Fruit fly (Drosophila melanogaster) whole organism, adult: ENCODE results near the gene CG4572.
A peak's percentile ranks its signal among the peaks of the same experiment; 100 is the strongest.

Source experiments
- CG11617 ChIP-seq: fragments of 200-800 bp; sonication (Bioruptor generic); optimal IDR thresholded peaks from 2 replicates; lab custom pipeline; 2017; ENCODE audit warnings: mild to moderate bottlenecking, missing biosample characterization, missing genetic modification reagents, missing genetic modification characterization
- CG12768 ChIP-seq: fragments of 200-800 bp; sonication (Bioruptor generic); optimal IDR thresholded peaks from 2 replicates; lab custom pipeline; 2017; ENCODE audit warnings: missing biosample characterization, missing genetic modification characterization, mild to moderate bottlenecking, moderate library complexity, missing genetic modification reagents
- CG14711 ChIP-seq: fragments of 200-800 bp; sonication (Bioruptor generic); optimal IDR thresholded peaks from 2 replicates; lab custom pipeline; 2018; ENCODE audit warnings: missing biosample characterization, mild to moderate bottlenecking, missing genetic modification characterization, moderate library complexity
- CG1620 ChIP-seq: fragments of 200-800 bp; sonication (Bioruptor generic); optimal IDR thresholded peaks from 2 replicates; lab custom pipeline; 2016; ENCODE audit warnings: missing biosample characterization, missing genetic modification characterization
- CG33017 ChIP-seq: fragments of 200-800 bp; sonication (Bioruptor generic); optimal IDR thresholded peaks from 2 replicates; lab custom pipeline; 2018; ENCODE audit warnings: missing biosample characterization, mild to moderate bottlenecking, missing genetic modification characterization, moderate library complexity
- CG5204 ChIP-seq: fragments of 200-800 bp; sonication (Bioruptor generic); optimal IDR thresholded peaks from 2 replicates; lab custom pipeline; 2016; ENCODE audit warnings: missing biosample characterization, missing genetic modification characterization
- CG7045 ChIP-seq: fragments of 200-800 bp; sonication (Bioruptor generic); optimal IDR thresholded peaks from 2 replicates; lab custom pipeline; 2017; ENCODE audit warnings: missing biosample characterization, mild to moderate bottlenecking, missing genetic modification characterization
- CG7101 ChIP-seq: fragments of 200-800 bp; sonication (Bioruptor generic); optimal IDR thresholded peaks from 2 replicates; lab custom pipeline; 2018; ENCODE audit warnings: missing biosample characterization, mild to moderate bottlenecking, missing genetic modification characterization, moderate library complexity
- Clk ChIP-seq: fragments of 200-800 bp; sonication (Bioruptor generic); optimal IDR thresholded peaks from 2 replicates; lab custom pipeline; 2017; ENCODE audit warnings: missing biosample characterization, missing genetic modification characterization
- Crg-1 ChIP-seq: fragments of 200-800 bp; sonication (Bioruptor generic); optimal IDR thresholded peaks from 2 replicates; lab custom pipeline; 2016; ENCODE audit warnings: missing biosample characterization, missing genetic modification characterization
- Hr96 ChIP-seq: fragments of 200-800 bp; sonication (Bioruptor generic); optimal IDR thresholded peaks from 2 replicates; lab custom pipeline; 2016; ENCODE audit warnings: missing biosample characterization, missing genetic modification characterization
- Mnt ChIP-seq: fragments of 200-800 bp; sonication (Bioruptor generic); optimal IDR thresholded peaks from 2 replicates; lab custom pipeline; 2016; ENCODE audit warnings: missing biosample characterization, mild to moderate bottlenecking, missing genetic modification characterization
- bab1 ChIP-seq: fragments of 200-800 bp; sonication (Bioruptor generic); optimal IDR thresholded peaks from 3 replicates; lab custom pipeline; 2019; ENCODE audit warnings: missing biosample characterization, mild to moderate bottlenecking, missing genetic modification characterization, moderate library complexity
- cic ChIP-seq: fragments of 200-800 bp; sonication (Bioruptor generic); optimal IDR thresholded peaks from 2 replicates; lab custom pipeline; 2017; ENCODE audit warnings: missing biosample characterization, mild to moderate bottlenecking, missing genetic modification characterization, moderate library complexity
- cnc ChIP-seq, 2 experiments: fragments of >200 bp; optimal IDR thresholded peaks; 2 replicates each; lab custom pipeline; 2017
- kay ChIP-seq: fragments of 200-800 bp; sonication (Bioruptor generic); peaks from one replicate; lab custom pipeline; 2016; ENCODE audit warnings: missing biosample characterization, missing genetic modification characterization, borderline replicate concordance
- ovo ChIP-seq: fragments of 200-800 bp; sonication (Bioruptor generic); optimal IDR thresholded peaks from 2 replicates; lab custom pipeline; 2016; ENCODE audit warnings: missing biosample characterization, missing genetic modification characterization
- pad ChIP-seq: fragments of 200-800 bp; sonication (Bioruptor generic); optimal IDR thresholded peaks from 3 replicates; lab custom pipeline; 2017; ENCODE audit warnings: missing biosample characterization, missing genetic modification characterization, mild to moderate bottlenecking, moderate library complexity, missing genetic modification reagents
- tj ChIP-seq: fragments of 200-800 bp; sonication (Bioruptor generic); optimal IDR thresholded peaks from 3 replicates; lab custom pipeline; 2017; ENCODE audit warnings: missing biosample characterization, mild to moderate bottlenecking, missing genetic modification characterization, moderate library complexity
- toe ChIP-seq: fragments of 200-800 bp; sonication (Bioruptor generic); optimal IDR thresholded peaks from 2 replicates; lab custom pipeline; 2016; ENCODE audit warnings: missing biosample characterization, missing genetic modification characterization

The CG4572 gene

dm6 chr3R:19838925-19839601, 25.1 kb downstream of the CG4572 start:
- no peak for TF ChIP-seq CG33017
- TF ChIP-seq Crg-1 (GFP tag; lab: Kevin White, UChicago), result no peak
- TF ChIP-seq kay (GFP tag; lab: Kevin White, UChicago), result no peak
- TF ChIP-seq Clk, result no peak
- TF ChIP-seq CG1620, result no peak
- no peak for TF ChIP-seq tj (GFP tag; lab: Kevin White, UChicago)
- TF ChIP-seq CG11617 (GFP tag; lab: Kevin White, UChicago), result no peak
- TF ChIP-seq CG7045 (GFP tag; lab: Kevin White, UChicago), result no peak
- no peak for TF ChIP-seq cic
- TF ChIP-seq toe (GFP tag; lab: Kevin White, UChicago), result no peak
- no peak for TF ChIP-seq CG7101 (tag; lab: Kevin White, UChicago)

DNA sequence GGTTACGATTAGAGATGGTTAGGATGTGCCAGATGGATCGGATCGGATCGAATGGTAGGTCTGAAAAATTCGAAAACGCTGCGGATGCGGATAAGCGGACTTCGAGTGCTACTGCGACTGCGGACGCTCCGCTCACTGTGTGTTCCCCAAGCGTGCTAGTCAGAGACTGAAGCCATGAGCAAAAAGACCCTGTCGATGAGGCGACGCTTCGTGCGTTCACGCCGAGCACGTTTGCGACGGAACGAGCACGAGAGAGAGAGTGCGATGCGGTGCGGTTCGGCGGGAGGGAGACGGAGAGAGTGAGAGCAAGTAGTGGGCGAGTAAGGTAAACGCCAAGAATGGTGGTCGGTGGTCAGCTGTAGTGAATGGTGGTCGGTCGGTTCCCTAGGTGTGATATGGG, 27.5 kb downstream of the CG4572 start, which contains the start of gene bnl:
Gene bnl, minus strand, starts transcription at position 131 of the 400 bp plus-strand sequence.
- TF ChIP-seq Clk (no peak), Mnt (GFP tag; lab: Kevin White, UChicago) (peak; percentile 62), CG12768 (GFP tag; lab: Kevin White, UChicago) (peak; percentile 36), CG11617 (GFP tag; lab: Kevin White, UChicago) (no peak), cic (peak; percentile 32), CG5204 (no peak), tj (GFP tag; lab: Kevin White, UChicago) (peak; percentile 31), bab1 (GFP tag; lab: Kevin White, UChicago) (peak; percentile 54), CG33017 (peak; percentile 29), CG1620 (no peak), cnc (optimal IDR thresholded peaks at IDR 0.05; lab: Kevin White, UChicago) (no peak), pad (GFP tag; lab: Kevin White, UChicago) (peak; percentile 6), CG7101 (tag; lab: Kevin White, UChicago) (peak; percentile 16)

- TF ChIP-seq CG12768 (GFP tag; lab: Kevin White, UChicago) (no peak), CG7045 (GFP tag; lab: Kevin White, UChicago) (no peak), CG1620 (no peak), CG5204 (no peak), cnc (optimal IDR thresholded peaks at IDR 0.05; lab: Kevin White, UChicago) (no peak), bab1 (GFP tag; lab: Kevin White, UChicago) (no peak), ovo (no peak), CG11617 (GFP tag; lab: Kevin White, UChicago) (no peak), Mnt (GFP tag; lab: Kevin White, UChicago) (no peak), CG33017 (no peak), kay (GFP tag; lab: Kevin White, UChicago) (no peak), Crg-1 (GFP tag; lab: Kevin White, UChicago) (no peak), tj (GFP tag; lab: Kevin White, UChicago) (no peak), CG14711 (tag; lab: Kevin White, UChicago) (no peak), pad (GFP tag; lab: Kevin White, UChicago) (no peak), Clk (no peak)
Observed at dm6 chr3R:19834982-19835381, 29.2 kb downstream of the CG4572 start.

DNA sequence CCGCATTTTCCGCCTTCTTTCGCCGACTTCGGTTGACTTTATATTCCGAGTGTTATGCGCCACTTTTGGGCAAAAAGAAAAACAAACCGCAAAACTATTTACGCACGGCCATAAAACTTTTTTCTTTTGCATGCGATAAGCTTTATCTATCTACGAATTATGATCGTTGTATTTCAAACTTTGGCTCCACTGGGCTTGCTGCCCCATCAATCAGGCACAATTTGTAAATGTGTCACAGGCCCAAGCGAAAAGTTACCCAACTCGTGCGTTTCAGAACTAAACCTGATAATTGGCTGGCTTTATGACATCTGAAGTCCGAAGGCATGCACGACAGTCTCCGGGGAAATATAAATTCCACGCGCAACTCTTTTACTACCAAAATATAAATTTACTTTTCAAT, 30.2 kb downstream of the CG4572 start:
- TF ChIP-seq tj (GFP tag; lab: Kevin White, UChicago), result no peak
- no peak for TF ChIP-seq CG12768 (GFP tag; lab: Kevin White, UChicago)
- TF ChIP-seq Mnt (GFP tag; lab: Kevin White, UChicago), result no peak
- TF ChIP-seq CG7045 (GFP tag; lab: Kevin White, UChicago), result no peak
- TF ChIP-seq ovo, result no peak
- TF ChIP-seq pad (GFP tag; lab: Kevin White, UChicago), result no peak
- no peak for TF ChIP-seq CG7101 (tag; lab: Kevin White, UChicago)
- no peak for TF ChIP-seq kay (GFP tag; lab: Kevin White, UChicago)
- TF ChIP-seq CG33017, result no peak
- TF ChIP-seq Crg-1 (GFP tag; lab: Kevin White, UChicago), result no peak

DNA sequence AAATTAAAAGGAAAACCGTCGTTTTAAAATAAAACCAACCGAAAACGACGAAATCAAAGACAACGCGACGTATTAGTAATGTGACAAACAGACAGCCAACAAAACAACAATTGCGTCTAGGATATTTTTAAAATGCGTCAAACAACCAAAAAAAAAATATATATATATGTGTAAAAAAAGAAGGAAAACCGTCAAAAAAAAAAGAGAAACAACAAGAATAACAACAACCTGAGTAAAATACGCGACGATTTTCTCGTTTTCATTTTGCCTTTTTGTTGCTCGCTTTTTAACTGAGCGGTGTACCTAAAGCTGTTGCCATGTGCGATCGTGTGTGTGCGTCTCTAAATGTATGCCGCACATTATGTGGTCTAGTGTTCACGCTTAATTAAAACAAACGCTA, 30.6 kb downstream of the CG4572 start:
- no peak for TF ChIP-seq Mnt (GFP tag; lab: Kevin White, UChicago)
- peak; percentile 11 for TF ChIP-seq kay (GFP tag; lab: Kevin White, UChicago)

DNA sequence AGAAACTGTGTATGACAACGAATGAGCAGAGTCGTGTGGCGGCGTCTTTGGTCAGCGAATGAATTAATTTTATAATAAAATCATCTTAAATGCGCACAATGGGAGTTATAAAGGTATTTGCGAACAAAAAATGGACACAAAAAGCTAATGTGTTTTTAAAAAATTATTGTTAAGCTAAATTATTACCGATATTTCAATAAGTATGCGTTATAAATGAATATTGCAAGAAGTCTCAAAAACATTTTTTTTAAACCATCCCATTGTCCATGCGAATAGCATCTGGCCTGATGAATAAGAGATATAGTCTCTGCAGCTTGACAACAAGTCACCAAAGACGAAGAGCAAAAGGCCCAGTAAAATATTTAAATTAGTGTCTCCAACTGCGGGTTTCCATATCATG, 33.2 kb downstream of the CG4572 start:
- TF ChIP-seq Hr96, result no peak

DNA sequence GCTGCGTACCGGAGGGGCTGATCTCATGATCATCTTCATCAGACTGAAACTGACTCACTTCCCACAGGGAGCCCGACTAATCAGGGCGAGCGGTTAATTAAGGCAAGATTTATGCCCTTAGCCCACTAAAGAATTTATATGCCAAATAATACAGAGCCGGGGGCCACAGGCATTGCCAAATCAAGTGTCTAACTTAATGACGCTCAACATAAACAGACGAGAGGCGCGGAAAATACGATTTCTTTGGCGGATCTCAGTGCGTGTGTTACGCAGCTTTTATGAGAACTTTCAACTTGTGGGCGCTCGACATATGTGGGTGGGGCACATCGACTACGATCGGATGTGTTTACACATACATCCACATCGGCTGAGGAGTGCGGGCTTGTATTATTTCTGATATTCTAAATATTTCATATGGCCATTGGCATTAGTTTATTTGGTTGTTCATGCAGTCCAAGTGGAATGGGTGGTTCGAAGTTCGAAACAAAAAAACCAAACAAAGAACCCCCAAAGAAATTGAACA, 37.3 kb downstream of the CG4572 start:
- TF ChIP-seq CG11617 (GFP tag; lab: Kevin White, UChicago) (no peak), CG12768 (GFP tag; lab: Kevin White, UChicago) (no peak), CG7045 (GFP tag; lab: Kevin White, UChicago) (no peak), pad (GFP tag; lab: Kevin White, UChicago) (no peak), Mnt (GFP tag; lab: Kevin White, UChicago) (no peak), tj (GFP tag; lab: Kevin White, UChicago) (no peak), cic (no peak), kay (GFP tag; lab: Kevin White, UChicago) (no peak), CG14711 (tag; lab: Kevin White, UChicago) (no peak), ovo (no peak), toe (GFP tag; lab: Kevin White, UChicago) (no peak), Crg-1 (GFP tag; lab: Kevin White, UChicago) (no peak), CG5204 (no peak), cnc (optimal IDR thresholded peaks at IDR 0.05; lab: Kevin White, UChicago) (no peak), Clk (no peak), Hr96 (no peak)
